Worm (Caenorhabditis elegans): Measurements from ENCODE around the gene Y48E1C.4.

ce11 chrII:13472101-13472500, 35.5 kb upstream of the Y48E1C.4 start, which contains the start of gene E01G4.5:
- TF ChIP-seq nhr-11 (tag; optimal IDR thresholded peaks at IDR 0.05) = no peak
- no peak for TF ChIP-seq lsy-12 (tag; optimal IDR thresholded peaks at IDR 0.05)
- TF ChIP-seq elt-3 (tag; optimal IDR thresholded peaks at IDR 0.05) = no peak
- no peak for TF ChIP-seq daf-12 (tag; optimal IDR thresholded peaks at IDR 0.05)
- TF ChIP-seq nhr-25 (tag; optimal IDR thresholded peaks at IDR 0.05) = no peak

Data from whole organism, L3 larva.